Fruit fly (Drosophila melanogaster) whole organism, embryonic: ENCODE results near the gene CG9667.

Experiments used
- Adf1 ChIP-seq: fragments of 200-800 bp; sonication (Bioruptor generic); IDR thresholded peaks from 2 replicates; pipeline ENCODE4 v1.3.6; 2022; ENCODE audit warnings: missing biosample characterization, missing genetic modification characterization
- Awh ChIP-seq: fragments of 200-800 bp; sonication (Bioruptor generic); IDR thresholded peaks from 2 replicates; pipeline ENCODE4, ENCODE4 v1.3.6; 2022; ENCODE audit warnings: missing biosample characterization, missing genetic modification characterization
- Bteb2 ChIP-seq: fragments of 200-800 bp; sonication (Bioruptor generic); optimal IDR thresholded peaks from 2 replicates; lab custom pipeline; 2016; ENCODE audit warnings: missing biosample characterization, missing genetic modification characterization
- CG10147 ChIP-seq: fragments of 200-800 bp; sonication (Bioruptor generic); optimal IDR thresholded peaks from 2 replicates; lab custom pipeline; 2019; ENCODE audit warnings: missing biosample characterization, mild to moderate bottlenecking, missing genetic modification characterization, moderate library complexity
- CG17829 ChIP-seq: fragments of 200-800 bp; optimal IDR thresholded peaks from 2 replicates; lab custom pipeline; 2019; ENCODE audit warnings: missing biosample characterization, mild to moderate bottlenecking, missing genetic modification characterization, moderate library complexity
- CG30431 ChIP-seq: fragments of 200-800 bp; sonication (Bioruptor generic); optimal IDR thresholded peaks from 2 replicates; lab custom pipeline; 2017; ENCODE audit warnings: missing biosample characterization, missing genetic modification characterization
- CG31365 ChIP-seq: fragments of 200-800 bp; sonication (Bioruptor generic); optimal IDR thresholded peaks from 2 replicates; lab custom pipeline; 2018; ENCODE audit warnings: missing biosample characterization, mild to moderate bottlenecking, missing genetic modification characterization
- CG31388 ChIP-seq: fragments of 200-800 bp; sonication (Bioruptor generic); optimal IDR thresholded peaks from 2 replicates; lab custom pipeline; 2016; ENCODE audit warnings: missing biosample characterization, missing genetic modification characterization
- CG4360 ChIP-seq: fragments of 200-800 bp; sonication (Bioruptor generic); IDR thresholded peaks from 2 replicates; pipeline ENCODE4 v1.3.6; 2022; ENCODE audit warnings: missing biosample characterization, missing genetic modification characterization
- CG43689 ChIP-seq: fragments of 200-800 bp; sonication (Bioruptor generic); IDR thresholded peaks from 2 replicates; pipeline ENCODE4 v1.3.6; 2022; ENCODE audit warnings: missing biosample characterization, missing genetic modification characterization
- CG4404 ChIP-seq: fragments of 200-800 bp; sonication (Bioruptor generic); IDR thresholded peaks from 2 replicates; pipeline ENCODE4 v1.3.6; 2022; ENCODE audit warnings: missing biosample characterization, missing genetic modification characterization
- CG5180 ChIP-seq: fragments of 200-800 bp; sonication (Bioruptor generic); optimal IDR thresholded peaks from 3 replicates; lab custom pipeline; 2017; ENCODE audit warnings: missing biosample characterization, missing genetic modification characterization, mild to moderate bottlenecking, moderate library complexity, missing genetic modification reagents
- CG6175 ChIP-seq: fragments of 200-800 bp; sonication (Bioruptor generic); IDR thresholded peaks from 3 replicates; pipeline ENCODE4 v1.3.6; 2022; ENCODE audit warnings: missing biosample characterization, missing genetic modification characterization
- D19A ChIP-seq: fragments of 200-800 bp; optimal IDR thresholded peaks from 3 replicates; lab custom pipeline; 2019; ENCODE audit warnings: missing biosample characterization, mild to moderate bottlenecking, missing genetic modification characterization, moderate library complexity
- Ets97D ChIP-seq: fragments of 200-800 bp; sonication (Bioruptor generic); optimal IDR thresholded peaks from 3 replicates; lab custom pipeline; 2016; ENCODE audit warnings: missing biosample characterization, missing genetic modification characterization
- HLH4C ChIP-seq: fragments of 200-800 bp; sonication (Bioruptor generic); IDR thresholded peaks from 3 replicates; pipeline ENCODE4 v1.3.6; 2022; ENCODE audit warnings: missing biosample characterization, missing genetic modification characterization; ENCODE audit not compliant: partially characterized antibody
- Hey ChIP-seq: fragments of 200-800 bp; sonication (Bioruptor generic); optimal IDR thresholded peaks from 3 replicates; lab custom pipeline; 2018; ENCODE audit warnings: missing biosample characterization, mild to moderate bottlenecking, missing genetic modification characterization
- Hmx ChIP-seq: fragments of 200-800 bp; sonication (Bioruptor generic); optimal IDR thresholded peaks from 2 replicates; lab custom pipeline; 2016; ENCODE audit warnings: missing biosample characterization, missing genetic modification characterization
- Lpt ChIP-seq: fragments of >200 bp; optimal IDR thresholded peaks from 2 replicates; lab custom pipeline; 2018; ENCODE audit warnings: missing biosample characterization, missing genetic modification characterization
- Myb ChIP-seq: fragments of 200-800 bp; sonication (Bioruptor generic); optimal IDR thresholded peaks from 2 replicates; lab custom pipeline; 2016; ENCODE audit warnings: missing biosample characterization, missing genetic modification characterization
- Nf-YB ChIP-seq: fragments of 200-800 bp; sonication (Bioruptor generic); optimal IDR thresholded peaks from 3 replicates; lab custom pipeline; 2019; ENCODE audit warnings: missing biosample characterization, mild to moderate bottlenecking, missing genetic modification characterization, moderate library complexity
- Nf-YC ChIP-seq: fragments of 200-800 bp; optimal IDR thresholded peaks from 3 replicates; lab custom pipeline; 2019; ENCODE audit warnings: missing biosample characterization, mild to moderate bottlenecking, missing genetic modification characterization, moderate library complexity
- Stat92E ChIP-seq, 3 experiments: fragments of >200 bp in 2 of 3; fragments of 200-800 bp in 1 of 3; sonication (Bioruptor generic) in 1 of 3; optimal IDR thresholded peaks; 2 replicates each; lab custom pipeline; 2017 to 2019; ENCODE audit warnings: missing biosample characterization in 3 of 3, missing genetic modification characterization in 3 of 3, mild to moderate bottlenecking in 1 of 3, moderate library complexity in 1 of 3
- Taf1 ChIP-seq: fragments of 200-800 bp; sonication (Bioruptor generic); IDR thresholded peaks from 2 replicates; pipeline ENCODE4 v1.3.6; 2022; ENCODE audit warnings: missing biosample characterization, missing genetic modification characterization
- Tbp ChIP-seq: fragments of >200 bp; optimal IDR thresholded peaks from 2 replicates; lab custom pipeline; 2018; ENCODE audit warnings: missing biosample characterization, missing genetic modification characterization
- Xrp1 ChIP-seq: fragments of 200-800 bp; sonication (Bioruptor generic); IDR thresholded peaks from 2 replicates; pipeline ENCODE4 v1.3.6; 2022; ENCODE audit warnings: missing biosample characterization, missing genetic modification characterization
- abd-A ChIP-seq: fragments of 200-800 bp; sonication (Bioruptor generic); optimal IDR thresholded peaks from 3 replicates; lab custom pipeline; 2019; ENCODE audit warnings: missing biosample characterization, mild to moderate bottlenecking, missing genetic modification characterization, moderate library complexity
- ash1 ChIP-seq: fragments of 200-800 bp; sonication (Bioruptor generic); optimal IDR thresholded peaks from 2 replicates; lab custom pipeline; 2018; ENCODE audit warnings: missing biosample characterization, mild to moderate bottlenecking, missing genetic modification characterization
- chif ChIP-seq, 2 experiments: fragments of 200-800 bp; sonication (Bioruptor generic); optimal IDR thresholded peaks; 3 replicates each; lab custom pipeline; 2016; ENCODE audit warnings: missing biosample characterization in 2 of 2, missing genetic modification characterization in 2 of 2
- chinmo ChIP-seq: fragments of 200-800 bp; sonication (Bioruptor generic); IDR thresholded peaks from 4 replicates; pipeline ENCODE4 v1.3.6; 2022; ENCODE audit warnings: missing biosample characterization, missing genetic modification characterization; ENCODE audit not compliant: partially characterized antibody
- cwo ChIP-seq: fragments of 200-800 bp; sonication (Bioruptor generic); optimal IDR thresholded peaks from 3 replicates; lab custom pipeline; 2017; ENCODE audit warnings: missing biosample characterization, missing genetic modification characterization, mild to moderate bottlenecking, moderate library complexity, missing genetic modification reagents
- dati ChIP-seq: fragments of 200-800 bp; sonication (Bioruptor generic); IDR thresholded peaks from 2 replicates; pipeline ENCODE4 v1.3.6; 2022; ENCODE audit warnings: missing biosample characterization, missing genetic modification characterization
- grn ChIP-seq: fragments of 200-800 bp; sonication (Bioruptor generic); optimal IDR thresholded peaks from 3 replicates; lab custom pipeline; 2017; ENCODE audit warnings: missing biosample characterization, missing genetic modification characterization
- hkb ChIP-seq, 2 experiments: fragments of 200-800 bp in 1 of 2; fragments of >200 bp in 1 of 2; sonication (Bioruptor generic) in 1 of 2; IDR thresholded peaks in 1 of 2; optimal IDR thresholded peaks in 1 of 2; 2 replicates each; pipeline versions ENCODE4 v1.3.6 to Lab custom; 2017 to 2022; ENCODE audit warnings: missing biosample characterization in 1 of 2, missing genetic modification characterization in 1 of 2
- ind ChIP-seq: fragments of 200-800 bp; sonication (Bioruptor generic); optimal IDR thresholded peaks from 3 replicates; lab custom pipeline; 2016; ENCODE audit warnings: missing biosample characterization, missing genetic modification characterization
- lbe ChIP-seq: fragments of 200-800 bp; sonication (Bioruptor generic); optimal IDR thresholded peaks from 2 replicates; lab custom pipeline; 2016; ENCODE audit warnings: missing biosample characterization, mild to moderate bottlenecking, missing genetic modification characterization
- oc ChIP-seq: fragments of 200-800 bp; sonication (Bioruptor generic); optimal IDR thresholded peaks from 2 replicates; lab custom pipeline; 2018; ENCODE audit warnings: missing biosample characterization, mild to moderate bottlenecking, missing genetic modification characterization, moderate library complexity
- pnt ChIP-seq: fragments of 200-800 bp; sonication (Bioruptor generic); optimal IDR thresholded peaks from 3 replicates; lab custom pipeline; 2016; ENCODE audit warnings: missing biosample characterization, missing genetic modification characterization
- sim ChIP-seq: fragments of 200-800 bp; sonication (Bioruptor generic); IDR thresholded peaks from 2 replicates; pipeline ENCODE4 v1.3.6; 2022; ENCODE audit warnings: missing biosample characterization, missing genetic modification characterization
- tgo ChIP-seq: fragments of 200-800 bp; sonication (Bioruptor generic); IDR thresholded peaks from 3 replicates; pipeline ENCODE4 v1.3.6; 2022; ENCODE audit warnings: missing biosample characterization, missing genetic modification characterization
- vvl ChIP-seq: fragments of 200-800 bp; sonication (Bioruptor generic); IDR thresholded peaks from 2 replicates; pipeline ENCODE4 v1.3.6; 2022; ENCODE audit warnings: missing biosample characterization, missing genetic modification characterization

The CG9667 gene

dm6 chr3R:8146892-8147384 lies 20.8 kb upstream of the CG9667 start (continued):
- TF ChIP-seq CG10147 (GFP tag; lab: Kevin White, UChicago) (no peak), CG30431 (GFP tag; lab: Kevin White, UChicago) (no peak), Tbp (GFP tag; lab: Kevin White, UChicago) (no peak), CG31388 (GFP tag; lab: Kevin White, UChicago) (no peak), chinmo (GFP tag; lab: Robert Waterston, UW) (0 out of 4 replicates have a peak, but pooled peaks have one; percentile 42), Myb (GFP tag; lab: Kevin White, UChicago) (no peak), sim (no peak), Xrp1 (GFP tag; lab: Robert Waterston, UW) (no peak), Hey (no peak), CG17829 (tag; lab: Kevin White, UChicago) (no peak), Ets97D (GFP tag; lab: Kevin White, UChicago) (no peak), CG6175 (GFP tag; lab: Robert Waterston, UW) (no peak), chif (GFP tag; optimal IDR thresholded peaks at IDR 0.05; lab: Kevin White, UChicago) (no peak), Taf1 (no peak), Hmx (no peak), Adf1 (GFP tag; lab: Robert Waterston, UW) (no peak), CG31365 (tag; lab: Kevin White, UChicago) (no peak), HLH4C (GFP tag; lab: Robert Waterston, UW) (no peak), lbe (GFP tag; lab: Kevin White, UChicago) (no peak), tgo (0 out of 3 replicates have a peak, but pooled peaks have one; percentile 25), pnt (GFP tag; lab: Kevin White, UChicago) (no peak), CG43689 (GFP tag; lab: Robert Waterston, UW) (no peak), Bteb2 (GFP tag; lab: Kevin White, UChicago) (no peak), ash1 (GFP tag; lab: Kevin White, UChicago) (no peak), dati (no peak), CG5180 (GFP tag; lab: Kevin White, UChicago) (no peak), cwo (GFP tag; lab: Kevin White, UChicago) (no peak), Stat92E (GFP tag; optimal IDR thresholded peaks at IDR 0.05; lab: Kevin White, UChicago) (no peak)

- TF ChIP-seq Nf-YB (GFP tag; lab: Kevin White, UChicago) (peak; percentile 83), abd-A (tag; lab: Kevin White, UChicago) (peak; percentile 17), oc (tag; lab: Kevin White, UChicago) (peak; percentile 21), hkb (optimal IDR thresholded peaks at IDR 0.05; lab: Kevin White, UChicago) (no peak), hkb (GFP tag; IDR thresholded peaks at IDR 0.05; lab: Robert Waterston, UW) (no peak), Awh (GFP tag; lab: Robert Waterston, UW) (0 out of 2 replicates have a peak, but pooled peaks have one; percentile 30), CG4360 (0 out of 2 replicates have a peak, but pooled peaks have one; percentile 37), CG6175 (GFP tag; lab: Robert Waterston, UW) (no peak), Nf-YC (tag; lab: Kevin White, UChicago) (peak; percentile 30), CG4404 (no peak), ind (GFP tag; lab: Kevin White, UChicago) (no peak), CG10147 (GFP tag; lab: Kevin White, UChicago) (no peak), Lpt (GFP tag; lab: Kevin White, UChicago) (no peak), D19A (tag; lab: Kevin White, UChicago) (no peak), vvl (peak; percentile 29; the same call in 1 of the 2 replicates), grn (GFP tag; lab: Kevin White, UChicago) (peak; percentile 95)
Observed at dm6 chr3R:8145764-8146163, 19.6 kb upstream of the CG9667 start.
